Fruit fly (Drosophila melanogaster) whole organism: ENCODE data around the gene poe.

Experiments
- Dll ChIP-seq: fragments of >200 bp; optimal IDR thresholded peaks from 2 replicates; lab custom pipeline; 2017
- pan ChIP-seq: fragments of >200 bp; optimal IDR thresholded peaks from 2 replicates; lab custom pipeline; 2017

DNA sequence CACCGCTTCAGTTG is 11.8 kb upstream of the poe start, which contains the start of gene Bsg:
- TF ChIP-seq pan (lab: Kevin White, UChicago) (no peak), Dll (lab: Kevin White, UChicago) (no peak)
